Fruit fly (Drosophila melanogaster): ENCODE measurements around the gene CG42554.

CG42554 gene

DNA sequence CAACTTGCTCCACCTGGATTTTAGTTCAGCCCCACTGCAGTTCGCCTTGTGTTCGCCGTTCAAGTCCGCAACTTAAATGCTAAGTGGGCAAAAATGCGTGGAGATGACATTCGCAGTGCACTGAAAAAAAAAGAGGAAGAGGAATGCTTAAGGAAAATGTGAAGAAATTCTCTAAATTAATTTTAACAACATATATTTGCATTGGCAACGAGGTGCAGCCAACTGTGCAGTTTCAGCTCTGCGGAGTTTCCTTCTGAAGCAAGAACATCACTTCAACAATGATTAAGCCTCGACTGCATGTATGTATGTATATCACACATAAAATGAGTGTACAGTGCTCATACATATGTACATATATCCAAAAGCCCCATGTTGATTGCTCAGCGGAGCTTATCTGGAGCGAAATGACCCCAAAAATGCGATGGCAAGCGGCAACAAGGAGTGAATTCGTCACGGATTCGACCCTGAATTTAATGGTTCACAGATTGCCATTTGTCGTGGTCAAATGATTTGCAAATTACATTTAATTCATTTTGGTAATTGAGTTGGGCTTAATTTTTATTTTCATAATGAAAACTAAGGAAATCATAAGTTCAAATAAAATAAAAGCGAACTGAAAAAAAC is 14.4 kb upstream of the CG42554 start (continued):
- TF ChIP-seq Smox (GFP tag; optimal IDR thresholded peaks at IDR 0.05) (peak; percentile 1), fkh (GFP tag; optimal IDR thresholded peaks at IDR 0.05) (no peak), CG10631 (GFP tag; optimal IDR thresholded peaks at IDR 0.05) (peak; percentile 29), CG8632 (GFP tag; optimal IDR thresholded peaks at IDR 0.05) (peak; percentile 28), pdm3 (GFP tag; optimal IDR thresholded peaks at IDR 0.05) (peak; percentile 22), Gug (GFP tag; IDR thresholded peaks at IDR 0.05) (no peak), Blimp-1 (GFP tag; optimal IDR thresholded peaks at IDR 0.05) (no peak), Met (GFP tag; optimal IDR thresholded peaks at IDR 0.05) (peak; percentile 17), topi (GFP tag; optimal IDR thresholded peaks at IDR 0.05) (no peak), CG1621 (tag; optimal IDR thresholded peaks at IDR 0.05) (no peak), cyc (GFP tag; optimal IDR thresholded peaks at IDR 0.05) (no peak), achi (GFP tag; optimal IDR thresholded peaks at IDR 0.05) (peak; percentile 2), Hr38 (GFP tag; optimal IDR thresholded peaks at IDR 0.05) (no peak), CG9139 (GFP tag; optimal IDR thresholded peaks at IDR 0.05) (no peak), spab (GFP tag; optimal IDR thresholded peaks at IDR 0.05) (no peak), CG8119 (GFP tag; IDR thresholded peaks at IDR 0.05) (peak; percentile 34; the same call in 2 of the 3 replicates), Lpt (GFP tag; optimal IDR thresholded peaks at IDR 0.05) (no peak), CG11902 (GFP tag; optimal IDR thresholded peaks at IDR 0.05) (peak; percentile 19), Sox102F (GFP tag; optimal IDR thresholded peaks at IDR 0.05) (peak; percentile 16), Eip75B (GFP tag; optimal IDR thresholded peaks at IDR 0.05) (peak; percentile 33), OdsH (GFP tag; optimal IDR thresholded peaks at IDR 0.05) (peak; percentile 52)

DNA sequence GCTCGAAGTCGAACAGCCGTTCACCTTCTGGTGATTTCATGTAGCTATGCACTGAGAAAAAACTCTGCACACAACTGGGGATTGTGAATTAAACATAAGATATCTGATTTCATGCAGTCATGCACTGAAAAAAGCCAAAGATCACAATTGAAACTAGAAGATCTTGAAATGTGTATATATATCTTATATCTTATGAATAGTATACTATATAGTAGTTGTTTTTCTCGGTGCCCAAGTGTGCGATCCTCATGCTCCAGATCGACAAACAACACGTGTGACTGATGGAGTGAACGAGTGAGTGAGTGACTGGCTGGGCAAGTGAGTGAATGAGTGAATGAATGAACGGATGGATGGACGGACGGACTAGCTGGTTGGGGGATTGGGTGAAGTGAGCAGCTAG is 13.5 kb upstream of the CG42554 start:
- TF ChIP-seq CG10669 (GFP tag; optimal IDR thresholded peaks at IDR 0.05) (peak; percentile 86), CG3032 (tag; optimal IDR thresholded peaks at IDR 0.05) (peak; percentile 87), cyc (GFP tag; optimal IDR thresholded peaks at IDR 0.05) (peak; percentile 56), CG15336 (GFP tag; IDR thresholded peaks at IDR 0.05) (peak; percentile 55), net (GFP tag; optimal IDR thresholded peaks at IDR 0.05) (peak; percentile 80), eg (GFP tag; IDR thresholded peaks at IDR 0.05) (peak; percentile 76; the same call in 1 of the 3 replicates), Hr39 (GFP tag; optimal IDR thresholded peaks at IDR 0.05) (peak; percentile 48), fkh (GFP tag; optimal IDR thresholded peaks at IDR 0.05) (no peak), CG4318 (GFP tag; optimal IDR thresholded peaks at IDR 0.05) (peak; percentile 43), achi (GFP tag; optimal IDR thresholded peaks at IDR 0.05) (peak; percentile 86), Ets96B (tag; optimal IDR thresholded peaks at IDR 0.05) (peak; percentile 89), CG32006 (GFP tag; optimal IDR thresholded peaks at IDR 0.05) (peak; percentile 70), topi (GFP tag; optimal IDR thresholded peaks at IDR 0.05) (peak; percentile 71), CG16779 (tag; optimal IDR thresholded peaks at IDR 0.05) (peak; percentile 76), Smox (GFP tag; optimal IDR thresholded peaks at IDR 0.05) (peak; percentile 61), CG6854 (GFP tag; optimal IDR thresholded peaks at IDR 0.05) (peak; percentile 69), salr (GFP tag; optimal IDR thresholded peaks at IDR 0.05) (peak; percentile 29 to 43), CG9139 (GFP tag; optimal IDR thresholded peaks at IDR 0.05) (peak; percentile 70), CG34406 (GFP tag; optimal IDR thresholded peaks at IDR 0.05) (peak; percentile 81), spab (GFP tag; optimal IDR thresholded peaks at IDR 0.05) (peak; percentile 86), Sox102F (GFP tag; optimal IDR thresholded peaks at IDR 0.05) (peak; percentile 66), CG6792 (GFP tag; optimal IDR thresholded peaks at IDR 0.05) (peak; percentile 75), CG8119 (GFP tag; IDR thresholded peaks at IDR 0.05) (peak; percentile 72), Gug (GFP tag; IDR thresholded peaks at IDR 0.05) (peak; percentile 78), CG11294 (GFP tag; IDR thresholded peaks at IDR 0.05) (peak; percentile 56), acj6 (GFP tag; optimal IDR thresholded peaks at IDR 0.05) (peak; percentile 75), esn (GFP tag; optimal IDR thresholded peaks at IDR 0.05) (peak; percentile 74), Sox15 (GFP tag; optimal IDR thresholded peaks at IDR 0.05) (peak; percentile 36), CG6808 (GFP tag; optimal IDR thresholded peaks at IDR 0.05) (peak; percentile 80), dac (GFP tag; optimal IDR thresholded peaks at IDR 0.05) (peak; percentile 7), CG7368 (GFP tag; optimal IDR thresholded peaks at IDR 0.05) (peak; percentile 83), Eip75B (GFP tag; optimal IDR thresholded peaks at IDR 0.05) (peak; percentile 76), CG31627 (GFP tag; optimal IDR thresholded peaks at IDR 0.05) (peak; percentile 51), vri (GFP tag; optimal IDR thresholded peaks at IDR 0.05) (peak; percentile 16), ss (GFP tag; optimal IDR thresholded peaks at IDR 0.05) (peak in 1 of 2 experiments; percentile 70), Hr4 (GFP tag; optimal IDR thresholded peaks at IDR 0.05) (peak; percentile 62), OdsH (GFP tag; optimal IDR thresholded peaks at IDR 0.05) (peak; percentile 74), CG1621 (tag; optimal IDR thresholded peaks at IDR 0.05) (peak; percentile 56), svp (GFP tag) (peak; percentile 86)

All from whole organism, prepupa.